Fruit fly (Drosophila melanogaster) whole organism, wandering third instar larva: Measurements from ENCODE around the gene Sgsf.

Source experiments
- Abd-B ChIP-seq: fragments of >200 bp; optimal IDR thresholded peaks from 2 replicates; lab custom pipeline; 2017; ENCODE audit warnings: missing biosample characterization, missing genetic modification characterization
- CG32264 ChIP-seq: fragments of 200-800 bp; sonication (Bioruptor generic); optimal IDR thresholded peaks from 2 replicates; lab custom pipeline; 2016; ENCODE audit warnings: missing biosample characterization, missing genetic modification characterization
- CG9705 ChIP-seq: fragments of 200-800 bp; sonication (Bioruptor generic); optimal IDR thresholded peaks from 2 replicates; lab custom pipeline; 2018; ENCODE audit warnings: missing biosample characterization, mild to moderate bottlenecking, missing genetic modification characterization
- CrebA ChIP-seq: fragments of 200-800 bp; sonication (Bioruptor generic); optimal IDR thresholded peaks from 2 replicates; lab custom pipeline; 2016; ENCODE audit warnings: missing biosample characterization, mild to moderate bottlenecking, missing genetic modification characterization, borderline replicate concordance
- Dfd ChIP-seq: fragments of >200 bp; optimal IDR thresholded peaks from 2 replicates; lab custom pipeline; 2017; ENCODE audit warnings: missing biosample characterization, missing genetic modification characterization
- Dif ChIP-seq: fragments of 200-275, 200-300 bp; sonication (Bioruptor generic); optimal IDR thresholded peaks from 2 replicates; lab custom pipeline; 2018; ENCODE audit warnings: missing biosample characterization, missing genetic modification characterization; ENCODE audit not compliant: partially characterized antibody
- GATAd ChIP-seq: sonication (Bioruptor generic); optimal IDR thresholded peaks from 2 replicates; lab custom pipeline; 2016; ENCODE audit warnings: missing biosample characterization, missing genetic modification characterization
- HLH106 ChIP-seq: fragments of 200-800 bp; optimal IDR thresholded peaks from 3 replicates; lab custom pipeline; 2019; ENCODE audit warnings: missing biosample characterization, mild to moderate bottlenecking, missing genetic modification characterization, moderate library complexity
- Hnf4 ChIP-seq: fragments of 200-800 bp; sonication (Bioruptor generic); optimal IDR thresholded peaks from 2 replicates; lab custom pipeline; 2016; ENCODE audit warnings: missing biosample characterization, mild to moderate bottlenecking, missing genetic modification characterization
- Hr78 ChIP-seq: fragments of >200 bp; optimal IDR thresholded peaks from 2 replicates; lab custom pipeline; 2017; ENCODE audit warnings: missing biosample characterization, missing genetic modification characterization
- Hr83 ChIP-seq: fragments of 200-300 bp; sonication (Bioruptor generic); optimal IDR thresholded peaks from 2 replicates; lab custom pipeline; 2016; ENCODE audit warnings: missing biosample characterization, mild to moderate bottlenecking, missing genetic modification characterization, moderate library complexity; ENCODE audit not compliant: poor library complexity, severe bottlenecking
- Jra ChIP-seq: sonication (Bioruptor generic); optimal IDR thresholded peaks from 2 replicates; lab custom pipeline; 2016; ENCODE audit warnings: missing biosample characterization, missing genetic modification characterization
- Mio ChIP-seq: sonication (Bioruptor generic); optimal IDR thresholded peaks from 2 replicates; lab custom pipeline; 2016; ENCODE audit warnings: missing biosample characterization, missing genetic modification characterization
- Myc ChIP-seq: fragments of >200 bp; optimal IDR thresholded peaks from 2 replicates; lab custom pipeline; 2017
- N ChIP-seq: fragments of >200 bp; optimal IDR thresholded peaks from 2 replicates; lab custom pipeline; 2018; ENCODE audit warnings: missing biosample characterization, missing external identifiers, missing genetic modification characterization
- OdsH ChIP-seq: fragments of 200-800 bp; sonication (Bioruptor generic); optimal IDR thresholded peaks from 2 replicates; lab custom pipeline; 2016; ENCODE audit warnings: missing biosample characterization, mild to moderate bottlenecking, missing genetic modification characterization
- Rel ChIP-seq, 2 experiments: fragments of 200-800 bp; sonication (Bioruptor generic) in 1 of 2; optimal IDR thresholded peaks; 2 replicates in 1 of 2; 3 replicates in 1 of 2; lab custom pipeline; 2016 to 2019; ENCODE audit warnings: mild to moderate bottlenecking in 2 of 2, missing biosample characterization in 2 of 2, missing genetic modification characterization in 2 of 2, moderate library complexity in 1 of 2
- Sp1 ChIP-seq: fragments of 200-800 bp; sonication (Bioruptor generic); optimal IDR thresholded peaks from 3 replicates; lab custom pipeline; 2019; ENCODE audit warnings: missing biosample characterization, mild to moderate bottlenecking, missing genetic modification characterization, moderate library complexity
- br ChIP-seq: fragments of 200-800 bp; sonication (Bioruptor generic); optimal IDR thresholded peaks from 2 replicates; lab custom pipeline; 2016; ENCODE audit warnings: missing biosample characterization, missing genetic modification characterization
- brk ChIP-seq: fragments of 200-800 bp; sonication (Bioruptor generic); optimal IDR thresholded peaks from 2 replicates; lab custom pipeline; 2016; ENCODE audit warnings: missing biosample characterization, mild to moderate bottlenecking, missing genetic modification characterization
- dl ChIP-seq, 2 experiments: fragments of 175-275, 200-275 bp in 1 of 2; fragments of 200-275 bp in 1 of 2; sonication (Bioruptor generic); optimal IDR thresholded peaks; lab custom pipeline; 2018; ENCODE audit warnings: mild to moderate bottlenecking in 2 of 2, missing biosample characterization in 2 of 2, missing genetic modification characterization in 2 of 2, moderate library complexity in 2 of 2; ENCODE audit not compliant: partially characterized antibody in 2 of 2, insufficient read depth in 1 of 2
- dmrt93B ChIP-seq: fragments of 200-800 bp; sonication (Bioruptor generic); optimal IDR thresholded peaks from 2 replicates; lab custom pipeline; 2018; ENCODE audit warnings: missing biosample characterization, mild to moderate bottlenecking, missing genetic modification characterization
- ey ChIP-seq: fragments of 200-800 bp; sonication (Bioruptor generic); optimal IDR thresholded peaks from 2 replicates; lab custom pipeline; 2016; ENCODE audit warnings: missing biosample characterization, missing genetic modification characterization
- fru ChIP-seq: fragments of 200-800 bp; sonication (Bioruptor generic); optimal IDR thresholded peaks from 3 replicates; lab custom pipeline; 2016; ENCODE audit warnings: missing biosample characterization, mild to moderate bottlenecking, missing genetic modification characterization
- h ChIP-seq: fragments of 200-800 bp; sonication (Bioruptor generic); optimal IDR thresholded peaks from 3 replicates; lab custom pipeline; 2016; ENCODE audit warnings: missing biosample characterization, mild to moderate bottlenecking, missing genetic modification characterization
- jim ChIP-seq: fragments of 175-275, 200-325 bp; sonication (Bioruptor generic); optimal IDR thresholded peaks from 2 replicates; lab custom pipeline; 2016; ENCODE audit warnings: missing biosample characterization, mild to moderate bottlenecking, missing genetic modification characterization
- lola ChIP-seq: fragments of >200 bp; optimal IDR thresholded peaks from 2 replicates; lab custom pipeline; 2017; ENCODE audit warnings: missing biosample characterization, missing genetic modification characterization
- psq ChIP-seq: fragments of 200-800 bp; sonication (Bioruptor generic); optimal IDR thresholded peaks from 3 replicates; lab custom pipeline; 2017; ENCODE audit warnings: missing biosample characterization, mild to moderate bottlenecking, missing genetic modification characterization, moderate library complexity
- rgr ChIP-seq: fragments of 200-800 bp; sonication (Bioruptor generic); optimal IDR thresholded peaks from 3 replicates; lab custom pipeline; 2016; ENCODE audit warnings: missing biosample characterization, mild to moderate bottlenecking, missing genetic modification characterization
- sage ChIP-seq: fragments of 200-800 bp; sonication (Bioruptor generic); optimal IDR thresholded peaks from 2 replicates; lab custom pipeline; 2016; ENCODE audit warnings: missing biosample characterization, mild to moderate bottlenecking, missing genetic modification characterization
- sv ChIP-seq: fragments of 200-800 bp; sonication (Bioruptor generic); optimal IDR thresholded peaks from 3 replicates; lab custom pipeline; 2016; ENCODE audit warnings: missing biosample characterization, missing genetic modification characterization
- tai ChIP-seq: sonication (Bioruptor generic); optimal IDR thresholded peaks from 2 replicates; lab custom pipeline; 2016; ENCODE audit warnings: missing biosample characterization, missing genetic modification characterization
- usp ChIP-seq: fragments of >200 bp; optimal IDR thresholded peaks from 2 replicates; lab custom pipeline; 2017; ENCODE audit warnings: missing biosample characterization, missing genetic modification characterization
- woc ChIP-seq: sonication (Bioruptor generic); optimal IDR thresholded peaks from 2 replicates; lab custom pipeline; 2016; ENCODE audit warnings: missing biosample characterization, mild to moderate bottlenecking, missing genetic modification characterization

Gene Sgsf

dm6 chr3R:12315455-12315854 is 26.0 kb upstream of the Sgsf start:
- TF ChIP-seq Myc (lab: Kevin White, UChicago) (no peak), tai (GFP tag; lab: Kevin White, UChicago) (no peak), CG32264 (GFP tag; lab: Kevin White, UChicago) (no peak), br (GFP tag; lab: Kevin White, UChicago) (no peak), psq (GFP tag; lab: Kevin White, UChicago) (no peak), Hnf4 (GFP tag; lab: Kevin White, UChicago) (no peak), rgr (GFP tag; lab: Kevin White, UChicago) (no peak), GATAd (GFP tag; lab: Kevin White, UChicago) (no peak), jim (GFP tag; lab: Kevin White, UChicago) (no peak), Hr78 (GFP tag; lab: Kevin White, UChicago) (no peak), sv (no peak), sage (no peak), ey (GFP tag; lab: Kevin White, UChicago) (no peak), dl (GFP tag; optimal IDR thresholded peaks at IDR 0.05; lab: Kevin White, UChicago; ENCODE audit: insufficient read depth in 1 of 2, partially characterized antibody in 2 of 2) (no peak), brk (GFP tag; lab: Kevin White, UChicago) (no peak), CrebA (GFP tag; lab: Kevin White, UChicago) (no peak), usp (GFP tag; lab: Kevin White, UChicago) (no peak), OdsH (GFP tag; lab: Kevin White, UChicago) (no peak), Dif (no peak), fru (GFP tag; lab: Kevin White, UChicago) (no peak)

dm6 chr3R:12316420-12316819 is 25.1 kb upstream of the Sgsf start:
- TF ChIP-seq Mio (GFP tag; lab: Kevin White, UChicago), result no peak
- TF ChIP-seq Hr78 (GFP tag; lab: Kevin White, UChicago), result no peak
- TF ChIP-seq N (GFP tag; lab: Kevin White, UChicago), result no peak
- TF ChIP-seq Hnf4 (GFP tag; lab: Kevin White, UChicago), result no peak

dm6 chr3R:12317325-12317724 is 24.1 kb upstream of the Sgsf start:
- TF ChIP-seq HLH106 (tag; lab: Kevin White, UChicago) (no peak), Rel (GFP tag; optimal IDR thresholded peaks at IDR 0.05; lab: Kevin White, UChicago) (no peak), Rel (tag; optimal IDR thresholded peaks at IDR 0.05; lab: Kevin White, UChicago) (peak; percentile 92)

- TF ChIP-seq Rel (GFP tag; optimal IDR thresholded peaks at IDR 0.05; lab: Kevin White, UChicago) (no peak), Rel (tag; optimal IDR thresholded peaks at IDR 0.05; lab: Kevin White, UChicago) (no peak), Hr78 (GFP tag; lab: Kevin White, UChicago) (no peak)
Observed at dm6 chr3R:12323221-12323620, 18.3 kb upstream of the Sgsf start, which contains the start of gene CG10013. TSS of gene CG10013 (plus strand) at chr3R:12323521.

dm6 chr3R:12326855-12327254 is 14.6 kb upstream of the Sgsf start:
- TF ChIP-seq jim (GFP tag; lab: Kevin White, UChicago), result no peak
- TF ChIP-seq Rel (GFP tag; optimal IDR thresholded peaks at IDR 0.05; lab: Kevin White, UChicago), result no peak
- peak; percentile 84 for TF ChIP-seq Rel (tag; optimal IDR thresholded peaks at IDR 0.05; lab: Kevin White, UChicago)

dm6 chr3R:12329827-12330226 is 11.6 kb upstream of the Sgsf start:
- TF ChIP-seq fru (GFP tag; lab: Kevin White, UChicago), result no peak
- no peak for TF ChIP-seq jim (GFP tag; lab: Kevin White, UChicago)
- no peak for TF ChIP-seq usp (GFP tag; lab: Kevin White, UChicago)
- TF ChIP-seq dmrt93B (GFP tag; lab: Kevin White, UChicago), result no peak
- TF ChIP-seq CG32264 (GFP tag; lab: Kevin White, UChicago), result no peak
- TF ChIP-seq brk (GFP tag; lab: Kevin White, UChicago), result no peak

- TF ChIP-seq GATAd (GFP tag; lab: Kevin White, UChicago), result no peak
- no peak for TF ChIP-seq CG9705
- TF ChIP-seq lola (GFP tag; lab: Kevin White, UChicago), result no peak
- no peak for TF ChIP-seq Abd-B (GFP tag; lab: Kevin White, UChicago)
- no peak for TF ChIP-seq sv
- no peak for TF ChIP-seq usp (GFP tag; lab: Kevin White, UChicago)
- no peak for TF ChIP-seq Rel (GFP tag; optimal IDR thresholded peaks at IDR 0.05; lab: Kevin White, UChicago)
- TF ChIP-seq Rel (tag; optimal IDR thresholded peaks at IDR 0.05; lab: Kevin White, UChicago), result peak; percentile 93
- TF ChIP-seq OdsH (GFP tag; lab: Kevin White, UChicago), result peak; percentile 20
- TF ChIP-seq Dfd (GFP tag; lab: Kevin White, UChicago), result no peak
- peak; percentile 10 for TF ChIP-seq woc
- TF ChIP-seq h (GFP tag; lab: Kevin White, UChicago), result peak; percentile 33
- TF ChIP-seq brk (GFP tag; lab: Kevin White, UChicago), result no peak
- peak; percentile 31 for TF ChIP-seq Sp1 (GFP tag; lab: Kevin White, UChicago)
- TF ChIP-seq Jra (GFP tag; lab: Kevin White, UChicago), result no peak
- TF ChIP-seq Hnf4 (GFP tag; lab: Kevin White, UChicago), result no peak
- no peak for TF ChIP-seq CrebA (GFP tag; lab: Kevin White, UChicago)
- no peak for TF ChIP-seq Hr83
- TF ChIP-seq psq (GFP tag; lab: Kevin White, UChicago), result peak; percentile 15
Observed at dm6 chr3R:12344914-12345549, 3.6 kb downstream of the Sgsf start.
